Fruit fly (Drosophila melanogaster): Measurements from ENCODE around the gene Bgb.

The Bgb gene

DNA sequence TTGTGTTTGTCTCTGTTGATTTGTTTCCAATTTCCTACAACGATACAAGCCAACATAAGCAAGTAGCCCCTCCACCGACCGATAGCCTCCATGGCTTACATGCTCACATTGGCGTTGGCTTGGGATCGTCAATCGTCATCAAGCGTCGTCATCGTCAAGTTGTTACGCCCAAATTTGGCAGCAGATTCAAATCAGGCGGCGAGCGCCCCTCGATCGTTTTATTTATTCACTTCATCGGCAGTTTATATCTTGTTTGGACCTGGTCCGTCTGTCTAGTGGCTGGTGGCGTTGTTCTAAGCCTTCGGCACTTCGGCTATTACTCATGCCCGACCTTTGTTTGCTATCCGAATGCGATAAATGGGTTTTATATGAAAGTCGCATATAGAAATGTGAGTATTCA, 49.3 kb upstream of the Bgb start:
- no peak for TF ChIP-seq CG34406 (GFP tag; optimal IDR thresholded peaks at IDR 0.05)
- TF ChIP-seq cyc (GFP tag; optimal IDR thresholded peaks at IDR 0.05) = no peak
- no peak for TF ChIP-seq net (GFP tag; optimal IDR thresholded peaks at IDR 0.05)
- TF ChIP-seq ss (GFP tag; optimal IDR thresholded peaks at IDR 0.05) = no peak
- TF ChIP-seq Ets21C (GFP tag; optimal IDR thresholded peaks at IDR 0.05) = no peak
- no peak for TF ChIP-seq eg (GFP tag; IDR thresholded peaks at IDR 0.05)
- no peak for TF ChIP-seq fd59A (GFP tag; optimal IDR thresholded peaks at IDR 0.05)
- TF ChIP-seq CG3919 (GFP tag; optimal IDR thresholded peaks at IDR 0.05) = no peak
- no peak for TF ChIP-seq topi (GFP tag; optimal IDR thresholded peaks at IDR 0.05)
- TF ChIP-seq pdm3 (GFP tag; optimal IDR thresholded peaks at IDR 0.05) = no peak
- TF ChIP-seq CG3032 (tag; optimal IDR thresholded peaks at IDR 0.05) = no peak
- TF ChIP-seq Hr39 (GFP tag; optimal IDR thresholded peaks at IDR 0.05) = no peak
- no peak for TF ChIP-seq CG6163 (GFP tag; IDR thresholded peaks at IDR 0.05)
- no peak for TF ChIP-seq Lpt (GFP tag; optimal IDR thresholded peaks at IDR 0.05)
- TF ChIP-seq CG32006 (GFP tag; optimal IDR thresholded peaks at IDR 0.05) = no peak
- TF ChIP-seq CG10631 (GFP tag; optimal IDR thresholded peaks at IDR 0.05) = no peak

DNA sequence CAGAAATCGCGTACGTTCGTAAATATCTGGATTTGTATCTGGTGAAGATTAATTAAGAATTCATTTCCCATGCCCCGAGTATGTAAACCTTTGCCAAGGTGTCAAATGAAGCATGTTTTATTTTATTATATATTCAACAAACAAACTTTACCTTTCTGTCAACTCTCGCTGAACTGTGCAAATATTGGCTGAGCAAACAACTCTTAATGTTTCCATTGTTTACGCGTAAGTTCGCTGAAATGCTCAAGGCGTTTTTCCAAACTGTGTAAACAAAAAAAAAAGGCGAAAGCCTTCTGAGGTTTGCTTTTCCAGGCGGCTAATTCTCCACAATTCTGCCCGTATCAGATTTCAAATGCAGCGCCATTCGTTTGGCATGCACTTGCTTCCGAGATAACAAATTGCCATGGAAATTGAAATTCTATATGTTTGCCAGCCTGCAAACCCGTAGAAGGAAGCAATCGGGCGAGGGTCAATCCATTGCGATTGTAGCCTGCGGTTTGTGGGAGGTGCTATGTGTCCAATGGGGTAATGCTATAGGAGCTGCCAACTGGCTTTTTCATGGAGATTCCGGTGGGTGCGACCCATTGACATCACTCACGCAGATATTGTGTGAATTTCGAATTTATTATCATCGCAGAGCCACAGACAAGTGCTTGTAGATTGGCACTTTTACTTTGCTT, 47.7 kb upstream of the Bgb start:
- peak; percentile 63 for TF ChIP-seq fd59A (GFP tag; optimal IDR thresholded peaks at IDR 0.05)
- TF ChIP-seq CG31627 (GFP tag; optimal IDR thresholded peaks at IDR 0.05) = peak; percentile 69
- TF ChIP-seq ss (GFP tag; optimal IDR thresholded peaks at IDR 0.05) = peak; percentile 64 to 89
- peak; percentile 71 for TF ChIP-seq CG3032 (tag; optimal IDR thresholded peaks at IDR 0.05)
- TF ChIP-seq CG9139 (GFP tag; optimal IDR thresholded peaks at IDR 0.05) = peak; percentile 87
- no peak for TF ChIP-seq Smox (GFP tag; optimal IDR thresholded peaks at IDR 0.05)
- no peak for TF ChIP-seq dac (GFP tag; optimal IDR thresholded peaks at IDR 0.05)
- TF ChIP-seq Gug (GFP tag; IDR thresholded peaks at IDR 0.05) = no peak
- TF ChIP-seq lz (GFP tag; optimal IDR thresholded peaks at IDR 0.05) = peak; percentile 74
- TF ChIP-seq CG8319 (GFP tag; optimal IDR thresholded peaks at IDR 0.05) = peak; percentile 73
- peak; percentile 29 for TF ChIP-seq Ets21C (GFP tag; optimal IDR thresholded peaks at IDR 0.05)
- peak; percentile 62 for TF ChIP-seq CG16779 (tag; optimal IDR thresholded peaks at IDR 0.05)
- TF ChIP-seq svp (GFP tag) = peak; percentile 90
- peak; percentile 70 for TF ChIP-seq acj6 (GFP tag; optimal IDR thresholded peaks at IDR 0.05)
- TF ChIP-seq Eip93F (GFP tag; optimal IDR thresholded peaks at IDR 0.05) = no peak
- TF ChIP-seq CG11902 (GFP tag; optimal IDR thresholded peaks at IDR 0.05) = no peak
- peak; percentile 50 for TF ChIP-seq Ets96B (tag; optimal IDR thresholded peaks at IDR 0.05)
- peak; percentile 95 for TF ChIP-seq fkh (GFP tag; optimal IDR thresholded peaks at IDR 0.05)
- peak; percentile 94 for TF ChIP-seq Eip78C (GFP tag)
- TF ChIP-seq CG7368 (GFP tag; optimal IDR thresholded peaks at IDR 0.05) = peak; percentile 82
- peak; percentile 87 for TF ChIP-seq CG1621 (tag; optimal IDR thresholded peaks at IDR 0.05)
- TF ChIP-seq CG32006 (GFP tag; optimal IDR thresholded peaks at IDR 0.05) = peak; percentile 30
- TF ChIP-seq Sox15 (GFP tag; optimal IDR thresholded peaks at IDR 0.05) = no peak
- peak; percentile 80 for TF ChIP-seq pdm3 (GFP tag; optimal IDR thresholded peaks at IDR 0.05)
- peak; percentile 50 for TF ChIP-seq dsx (GFP tag; optimal IDR thresholded peaks at IDR 0.05; ENCODE audit: poor library complexity, severe bottlenecking)
- no peak for TF ChIP-seq Hr39 (GFP tag; optimal IDR thresholded peaks at IDR 0.05)
- TF ChIP-seq CG6276 (GFP tag; optimal IDR thresholded peaks at IDR 0.05) = no peak
- peak; percentile 85 for TF ChIP-seq net (GFP tag; optimal IDR thresholded peaks at IDR 0.05)
- no peak for TF ChIP-seq CG4318 (GFP tag; optimal IDR thresholded peaks at IDR 0.05)
- TF ChIP-seq Sox102F (GFP tag; optimal IDR thresholded peaks at IDR 0.05) = peak; percentile 89
- TF ChIP-seq CG10669 (GFP tag; optimal IDR thresholded peaks at IDR 0.05) = peak; percentile 85
- no peak for TF ChIP-seq CG10631 (GFP tag; optimal IDR thresholded peaks at IDR 0.05)
- TF ChIP-seq CG8119 (GFP tag; IDR thresholded peaks at IDR 0.05) = peak; percentile 43; the same call in 1 of the 3 replicates
- peak; percentile 90 for TF ChIP-seq CG6854 (GFP tag; optimal IDR thresholded peaks at IDR 0.05)
- peak; percentile 64 for TF ChIP-seq CG11762 (GFP tag; optimal IDR thresholded peaks at IDR 0.05; ENCODE audit: insufficient read depth)
- peak; percentile 76 for TF ChIP-seq topi (GFP tag; optimal IDR thresholded peaks at IDR 0.05)
- TF ChIP-seq CG6163 (GFP tag; IDR thresholded peaks at IDR 0.05) = peak; percentile 90
- TF ChIP-seq Lpt (GFP tag; optimal IDR thresholded peaks at IDR 0.05) = peak; percentile 42
- peak; percentile 97 for TF ChIP-seq vri (GFP tag; optimal IDR thresholded peaks at IDR 0.05)
- peak; percentile 84 for TF ChIP-seq CG6792 (GFP tag; optimal IDR thresholded peaks at IDR 0.05)
- TF ChIP-seq salr (GFP tag; optimal IDR thresholded peaks at IDR 0.05) = peak; percentile 29 to 80
- TF ChIP-seq eg (GFP tag; IDR thresholded peaks at IDR 0.05) = peak; percentile 49; the same call in 2 of the 3 replicates
- peak; percentile 86 for TF ChIP-seq Met (GFP tag; optimal IDR thresholded peaks at IDR 0.05)
- no peak for TF ChIP-seq Hr38 (GFP tag; optimal IDR thresholded peaks at IDR 0.05)
- TF ChIP-seq CG34406 (GFP tag; optimal IDR thresholded peaks at IDR 0.05) = peak; percentile 85

All from whole organism, prepupa.